Worm (Caenorhabditis elegans): ENCODE results near the gene col-123.

Gene col-123

ce11 chrIV:9864778-9865177 lies 43.1 kb downstream of the col-123 start, which contains the start of the genes K07F5.15 and K07F5.22:
Gene K07F5.15 (plus strand): TSS chrIV:9865078.
Gene K07F5.22 (plus strand): TSS chrIV:9865078.
- TF ChIP-seq tbx-8 (GFP tag; optimal IDR thresholded peaks at IDR 0.05) (no peak), unc-39 (tag; optimal IDR thresholded peaks at IDR 0.05) (no peak), mep-1 (tag; optimal IDR thresholded peaks at IDR 0.05) (no peak), mab-5 (tag; optimal IDR thresholded peaks at IDR 0.05) (no peak), ztf-11 (tag; optimal IDR thresholded peaks at IDR 0.05) (no peak), nhr-2 (tag; optimal IDR thresholded peaks at IDR 0.05) (no peak), flh-1 (GFP tag; optimal IDR thresholded peaks at IDR 0.05) (no peak), nhr-76 (tag; optimal IDR thresholded peaks at IDR 0.05) (no peak), pha-4 (tag; optimal IDR thresholded peaks at IDR 0.05) (no peak), elt-3 (tag; optimal IDR thresholded peaks at IDR 0.05) (no peak), drap-1 (GFP tag; optimal IDR thresholded peaks at IDR 0.05) (no peak), mls-2 (tag; optimal IDR thresholded peaks at IDR 0.05) (no peak), elt-1 (tag; optimal IDR thresholded peaks at IDR 0.05; ENCODE audit: borderline replicate concordance, insufficient read depth) (no peak), cnd-1 (tag; optimal IDR thresholded peaks at IDR 0.05) (no peak), nhr-12 (tag; optimal IDR thresholded peaks at IDR 0.05) (no peak), hlh-1 (tag; optimal IDR thresholded peaks at IDR 0.05) (no peak)

ce11 chrIV:9866865-9867264 lies 45.1 kb downstream of the col-123 start:
- TF ChIP-seq M03D4.4 (tag; optimal IDR thresholded peaks at IDR 0.05) (no peak), lsy-2 (tag; optimal IDR thresholded peaks at IDR 0.05) (no peak)

ce11 chrIV:9867915-9868314 lies 46.2 kb downstream of the col-123 start:
- no peak for TF ChIP-seq mep-1 (tag; optimal IDR thresholded peaks at IDR 0.05)
- no peak for TF ChIP-seq flh-1 (GFP tag; optimal IDR thresholded peaks at IDR 0.05)
- TF ChIP-seq pha-4 (tag; optimal IDR thresholded peaks at IDR 0.05), result no peak
- no peak for TF ChIP-seq lin-13 (tag; optimal IDR thresholded peaks at IDR 0.05)
- no peak for TF ChIP-seq hlh-1 (tag; optimal IDR thresholded peaks at IDR 0.05)
- no peak for TF ChIP-seq unc-62 (GFP tag; optimal IDR thresholded peaks at IDR 0.05)
- no peak for TF ChIP-seq M03D4.4 (tag; optimal IDR thresholded peaks at IDR 0.05)
- TF ChIP-seq ceh-39 (tag; optimal IDR thresholded peaks at IDR 0.05), result no peak
- TF ChIP-seq ceh-43 (GFP tag; optimal IDR thresholded peaks at IDR 0.05), result no peak
- TF ChIP-seq zip-8 (tag; optimal IDR thresholded peaks at IDR 0.05), result no peak
- TF ChIP-seq sem-2 (GFP tag; optimal IDR thresholded peaks at IDR 0.05), result no peak

ce11 chrIV:9869344-9869743 lies 47.6 kb downstream of the col-123 start:
- TF ChIP-seq ces-1 (GFP tag; optimal IDR thresholded peaks at IDR 0.05), result no peak
- TF ChIP-seq drap-1 (GFP tag; optimal IDR thresholded peaks at IDR 0.05), result no peak
- no peak for TF ChIP-seq elt-3 (tag; optimal IDR thresholded peaks at IDR 0.05)
- TF ChIP-seq nhr-28 (tag; optimal IDR thresholded peaks at IDR 0.05), result no peak
- no peak for TF ChIP-seq unc-120 (tag; optimal IDR thresholded peaks at IDR 0.05; ENCODE audit: poor library complexity, severe bottlenecking)
- no peak for TF ChIP-seq mep-1 (tag; optimal IDR thresholded peaks at IDR 0.05)
- TF ChIP-seq ham-2 (GFP tag; optimal IDR thresholded peaks at IDR 0.05), result no peak
- TF ChIP-seq M03D4.4 (tag; optimal IDR thresholded peaks at IDR 0.05), result no peak
- no peak for TF ChIP-seq ceh-39 (tag; optimal IDR thresholded peaks at IDR 0.05)
- TF ChIP-seq bed-3 (GFP tag; optimal IDR thresholded peaks at IDR 0.05), result no peak
- TF ChIP-seq mab-5 (tag; optimal IDR thresholded peaks at IDR 0.05), result no peak
- no peak for TF ChIP-seq nhr-76 (tag; optimal IDR thresholded peaks at IDR 0.05)
- no peak for TF ChIP-seq tbx-8 (GFP tag; optimal IDR thresholded peaks at IDR 0.05)
- no peak for TF ChIP-seq elt-1 (tag; optimal IDR thresholded peaks at IDR 0.05; ENCODE audit: borderline replicate concordance, insufficient read depth)
- no peak for TF ChIP-seq pha-4 (tag; optimal IDR thresholded peaks at IDR 0.05)
- no peak for TF ChIP-seq unc-62 (GFP tag; optimal IDR thresholded peaks at IDR 0.05)
- TF ChIP-seq cnd-1 (tag; optimal IDR thresholded peaks at IDR 0.05), result no peak
- TF ChIP-seq hlh-1 (tag; optimal IDR thresholded peaks at IDR 0.05), result no peak
- TF ChIP-seq lsy-2 (tag; optimal IDR thresholded peaks at IDR 0.05), result no peak

DNA sequence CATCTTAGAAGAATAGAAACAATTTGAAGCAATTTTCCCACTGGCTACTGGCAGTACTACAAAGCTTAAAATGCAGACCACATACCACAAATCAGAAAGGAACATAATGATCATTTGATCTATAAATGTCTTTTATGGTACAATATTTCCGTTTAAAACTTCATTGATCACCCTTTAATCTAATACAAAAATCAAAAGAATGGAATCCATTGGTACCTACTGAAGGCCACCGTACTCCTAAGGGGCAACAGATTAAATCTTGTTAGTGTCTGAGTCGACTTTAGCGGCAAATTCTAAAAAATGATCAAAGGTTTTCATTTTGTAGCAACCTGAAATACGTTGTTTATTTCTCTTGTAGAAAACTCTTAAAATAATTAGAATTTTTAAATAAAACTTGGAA lies 50.5 kb downstream of the col-123 start:
- TF ChIP-seq sptf-1 (tag; optimal IDR thresholded peaks at IDR 0.05) (no peak), unc-62 (GFP tag; optimal IDR thresholded peaks at IDR 0.05) (no peak), ceh-83 (GFP tag; optimal IDR thresholded peaks at IDR 0.05) (no peak), nhr-76 (tag; optimal IDR thresholded peaks at IDR 0.05) (no peak), sem-2 (GFP tag; optimal IDR thresholded peaks at IDR 0.05) (no peak), mab-5 (tag; optimal IDR thresholded peaks at IDR 0.05) (no peak), unc-39 (tag; optimal IDR thresholded peaks at IDR 0.05) (no peak), ceh-43 (GFP tag; optimal IDR thresholded peaks at IDR 0.05) (no peak), nhr-2 (tag; optimal IDR thresholded peaks at IDR 0.05) (no peak), unc-120 (tag; optimal IDR thresholded peaks at IDR 0.05; ENCODE audit: poor library complexity, severe bottlenecking) (no peak), nhr-12 (tag; optimal IDR thresholded peaks at IDR 0.05) (no peak), nhr-237 (tag; optimal IDR thresholded peaks at IDR 0.05) (no peak), pha-4 (tag; optimal IDR thresholded peaks at IDR 0.05) (no peak)
